Worm (Caenorhabditis elegans) whole organism, L2 larva: ENCODE results near the gene hse-5.

ENCODE experiments used
- elt-1 ChIP-seq: fragments of 150-350 bp; optimal IDR thresholded peaks from 2 replicates; lab custom pipeline; 2014; ENCODE audit warnings: missing biosample characterization, missing genetic modification characterization
- elt-3 ChIP-seq: sonication (generic microtip); optimal IDR thresholded peaks from 2 replicates; lab custom pipeline; 2017; ENCODE audit warnings: missing biosample characterization, missing genetic modification characterization
- lin-13 ChIP-seq: fragments of 150-350 bp; optimal IDR thresholded peaks from 2 replicates; lab custom pipeline; 2014; ENCODE audit warnings: missing biosample characterization, missing genetic modification reagents, missing genetic modification characterization
- lin-39 ChIP-seq: fragments of 150-350 bp; optimal IDR thresholded peaks from 2 replicates; lab custom pipeline; 2014; ENCODE audit warnings: missing biosample characterization, missing genetic modification reagents, missing genetic modification characterization
- nhr-12 ChIP-seq: fragments of 150-350 bp; optimal IDR thresholded peaks from 2 replicates; lab custom pipeline; 2014; ENCODE audit warnings: missing biosample characterization, missing genetic modification characterization
- unc-39 ChIP-seq: fragments of 150-350 bp; optimal IDR thresholded peaks from 2 replicates; lab custom pipeline; 2014; ENCODE audit warnings: missing biosample characterization, missing genetic modification characterization

- TF ChIP-seq lin-39 = no peak
- no peak for TF ChIP-seq nhr-12 (tag; lab: Kevin White, UChicago)
- TF ChIP-seq elt-1 = no peak
- TF ChIP-seq lin-13 = no peak
- TF ChIP-seq unc-39 = no peak
- TF ChIP-seq elt-3 = no peak
Observed at ce11 chrIII:4345034-4345433, at the start of gene hse-5.
